Worm (Caenorhabditis elegans): Measurements from ENCODE around the gene F09A5.2.

The F09A5.2 gene

ce11 chrX:13143762-13144732 lies 9.1 kb downstream of the F09A5.2 start:
- TF ChIP-seq fkh-10 (GFP tag; optimal IDR thresholded peaks at IDR 0.05) (no peak), fax-1 (tag; optimal IDR thresholded peaks at IDR 0.05) (no peak), pha-2 (tag; optimal IDR thresholded peaks at IDR 0.05) (no peak), zip-5 (tag; optimal IDR thresholded peaks at IDR 0.05) (no peak), unc-42 (tag; optimal IDR thresholded peaks at IDR 0.05) (no peak), lin-11 (tag; optimal IDR thresholded peaks at IDR 0.05) (no peak), elt-2 (tag; optimal IDR thresholded peaks at IDR 0.05) (peak; percentile 16), C38D4.7 (GFP tag; optimal IDR thresholded peaks at IDR 0.05) (no peak), K09A11.1 (tag; optimal IDR thresholded peaks at IDR 0.05; ENCODE audit: insufficient read depth) (no peak), eyg-1 (tag; optimal IDR thresholded peaks at IDR 0.05) (peak; percentile 56), K02D7.2 (tag; optimal IDR thresholded peaks at IDR 0.05) (no peak), pros-1 (tag; optimal IDR thresholded peaks at IDR 0.05) (peak; percentile 60), pax-1 (tag; optimal IDR thresholded peaks at IDR 0.05) (no peak), F13H6.1 (tag; optimal IDR thresholded peaks at IDR 0.05) (peak; percentile 15), ahr-1 (tag; optimal IDR thresholded peaks at IDR 0.05) (no peak), odd-2 (tag; optimal IDR thresholded peaks at IDR 0.05) (no peak), dmd-4 (tag; optimal IDR thresholded peaks at IDR 0.05; ENCODE audit: borderline replicate concordance) (peak; percentile 68), ceh-48 (tag; optimal IDR thresholded peaks at IDR 0.05) (no peak), ceh-19 (GFP tag; optimal IDR thresholded peaks at IDR 0.05) (peak; percentile 57), ttx-3 (tag; optimal IDR thresholded peaks at IDR 0.05) (no peak), ceh-31 (tag; optimal IDR thresholded peaks at IDR 0.05) (peak; percentile 77), T23F11.4 (GFP tag; optimal IDR thresholded peaks at IDR 0.05) (peak; percentile 20), sox-4 (tag; optimal IDR thresholded peaks at IDR 0.05) (no peak), hlh-13 (GFP tag; optimal IDR thresholded peaks at IDR 0.05) (no peak), hlh-15 (tag; optimal IDR thresholded peaks at IDR 0.05) (no peak), ceh-2 (tag; optimal IDR thresholded peaks at IDR 0.05) (peak; percentile 77), syd-9 (tag; optimal IDR thresholded peaks at IDR 0.05) (no peak), fkh-6 (tag; optimal IDR thresholded peaks at IDR 0.05) (no peak), hlh-6 (tag; optimal IDR thresholded peaks at IDR 0.05) (peak; percentile 58), ceh-9 (tag; optimal IDR thresholded peaks at IDR 0.05) (no peak), ceh-22 (tag; optimal IDR thresholded peaks at IDR 0.05) (peak; percentile 65), unc-3 (GFP tag; conservative IDR thresholded peaks at IDR 0.05) (no peak), unc-3 (tag; optimal IDR thresholded peaks at IDR 0.05) (no peak), ceh-24 (tag; optimal IDR thresholded peaks at IDR 0.05) (no peak), ets-4 (tag; optimal IDR thresholded peaks at IDR 0.05) (peak; percentile 20), rnt-1 (tag; optimal IDR thresholded peaks at IDR 0.05) (peak; percentile 51), hlh-30 (tag; optimal IDR thresholded peaks at IDR 0.05; ENCODE audit: insufficient read depth) (peak; percentile 79), madf-2 (tag; optimal IDR thresholded peaks at IDR 0.05) (no peak), ama-1 (optimal IDR thresholded peaks at IDR 0.05) (peak; percentile 86), unc-55 (GFP tag; optimal IDR thresholded peaks at IDR 0.05) (no peak), lim-6 (tag; optimal IDR thresholded peaks at IDR 0.05) (no peak), che-1 (tag; optimal IDR thresholded peaks at IDR 0.05) (no peak), ref-2 (tag; optimal IDR thresholded peaks at IDR 0.05) (peak; percentile 38), tbx-2 (tag; optimal IDR thresholded peaks at IDR 0.05) (peak; percentile 78), npax-4 (tag; optimal IDR thresholded peaks at IDR 0.05) (no peak), ceh-45 (GFP tag; IDR thresholded peaks at IDR 0.05) (no peak), Y22D7AL.16 (tag; optimal IDR thresholded peaks at IDR 0.05) (no peak), ceh-30 (tag; optimal IDR thresholded peaks at IDR 0.05) (no peak), mec-3 (tag; optimal IDR thresholded peaks at IDR 0.05; ENCODE audit: borderline replicate concordance) (no peak), nhr-11 (tag; optimal IDR thresholded peaks at IDR 0.05) (no peak), pat-9 (tag; optimal IDR thresholded peaks at IDR 0.05) (no peak)

Data from whole organism, late embryonic.